Worm (Caenorhabditis elegans): Measurements from ENCODE around the gene del-5.

DNA sequence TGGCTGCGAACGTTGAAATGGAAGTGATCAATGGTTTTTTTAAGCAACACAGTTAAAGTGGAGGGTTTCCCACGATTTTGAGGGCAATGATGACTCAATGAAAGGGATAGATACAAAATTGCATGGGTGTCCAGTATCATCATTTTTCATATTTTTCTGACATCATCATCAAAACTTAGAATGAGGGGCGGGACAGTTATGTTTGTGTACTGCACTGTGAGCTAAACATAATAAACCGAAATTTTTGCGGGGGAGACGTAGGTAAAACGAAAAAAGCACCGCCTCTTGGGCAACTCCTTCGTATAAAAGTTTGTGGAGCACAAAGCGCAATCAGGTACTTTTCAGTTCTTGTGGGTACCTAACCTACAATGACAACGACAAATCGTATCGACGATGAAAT, 45.6 kb upstream of the del-5 start, which contains the start of gene C09F12.2:
- TF ChIP-seq lin-54 (GFP tag; optimal IDR thresholded peaks at IDR 0.05): no peak
- no peak for TF ChIP-seq pbrm-1 (GFP tag; IDR thresholded peaks at IDR 0.05)
- TF ChIP-seq T26A5.8 (tag; optimal IDR thresholded peaks at IDR 0.05): no peak
- TF ChIP-seq madf-6 (GFP tag; IDR thresholded peaks at IDR 0.05): no peak
- no peak for TF ChIP-seq lin-35 (GFP tag; optimal IDR thresholded peaks at IDR 0.05)
- TF ChIP-seq atf-7 (tag; optimal IDR thresholded peaks at IDR 0.05): no peak
- no peak for TF ChIP-seq repo-1 (tag; optimal IDR thresholded peaks at IDR 0.05)
- no peak for TF ChIP-seq F23B12.7 (tag; optimal IDR thresholded peaks at IDR 0.05; ENCODE audit: insufficient read depth)

Data from whole organism, young adult.